Worm (Caenorhabditis elegans) whole organism, midembryonic: ENCODE data around the gene chil-2.

ENCODE experiments used
- T22C8.4 ChIP-seq: fragments of 200-800 bp; sonication (Bioruptor generic); IDR thresholded peaks from 2 replicates; pipeline ENCODE4 v1.3.6; 2022; ENCODE audit warnings: missing genetic modification characterization, missing compliant biosample characterization
- cog-1 ChIP-seq: sonication (generic microtip); optimal IDR thresholded peaks from 2 replicates; lab custom pipeline; 2016; ENCODE audit warnings: missing genetic modification characterization, missing compliant biosample characterization
- flt-1 ChIP-seq: fragments of 200-800 bp; sonication (Bioruptor generic); IDR thresholded peaks from 2 replicates; pipeline ENCODE4 v1.3.6; 2022; ENCODE audit warnings: missing genetic modification characterization, missing compliant biosample characterization
- klf-2 ChIP-seq: fragments of 200-800 bp; sonication (Bioruptor generic); conservative IDR thresholded peaks from 2 replicates; pipeline ENCODE4 v1.3.6; 2022; ENCODE audit warnings: missing genetic modification reagents, missing genetic modification characterization, missing compliant biosample characterization
- med-1 ChIP-seq: sonication (generic microtip); optimal IDR thresholded peaks from 2 replicates; lab custom pipeline; 2017; ENCODE audit warnings: missing genetic modification characterization, mild to moderate bottlenecking, missing compliant biosample characterization, antibody characterized with exemption, missing genetic modification reagents; ENCODE audit not compliant: insufficient read depth
- ref-1 ChIP-seq: fragments of 200-800 bp; sonication (Bioruptor generic); conservative IDR thresholded peaks from 2 replicates; pipeline ENCODE4 v1.3.6; 2022; ENCODE audit warnings: missing genetic modification reagents, missing genetic modification characterization, missing compliant biosample characterization
- tab-1 ChIP-seq: fragments of 200-800 bp; sonication (Bioruptor generic); IDR thresholded peaks from 2 replicates; pipeline ENCODE4 v1.3.6; 2022; ENCODE audit warnings: missing genetic modification characterization, missing compliant biosample characterization
- ztf-23 ChIP-seq: fragments of 200-800 bp; sonication (Bioruptor generic); IDR thresholded peaks from 2 replicates; pipeline ENCODE4 v1.3.6; 2022; ENCODE audit warnings: missing genetic modification reagents, missing genetic modification characterization, missing compliant biosample characterization
- ztf-29 ChIP-seq: fragments of 200-800 bp; sonication (Bioruptor generic); IDR thresholded peaks from 2 replicates; pipeline ENCODE4 v1.3.6; 2022; ENCODE audit warnings: missing genetic modification reagents, missing genetic modification characterization, missing compliant biosample characterization

Gene chil-2

DNA sequence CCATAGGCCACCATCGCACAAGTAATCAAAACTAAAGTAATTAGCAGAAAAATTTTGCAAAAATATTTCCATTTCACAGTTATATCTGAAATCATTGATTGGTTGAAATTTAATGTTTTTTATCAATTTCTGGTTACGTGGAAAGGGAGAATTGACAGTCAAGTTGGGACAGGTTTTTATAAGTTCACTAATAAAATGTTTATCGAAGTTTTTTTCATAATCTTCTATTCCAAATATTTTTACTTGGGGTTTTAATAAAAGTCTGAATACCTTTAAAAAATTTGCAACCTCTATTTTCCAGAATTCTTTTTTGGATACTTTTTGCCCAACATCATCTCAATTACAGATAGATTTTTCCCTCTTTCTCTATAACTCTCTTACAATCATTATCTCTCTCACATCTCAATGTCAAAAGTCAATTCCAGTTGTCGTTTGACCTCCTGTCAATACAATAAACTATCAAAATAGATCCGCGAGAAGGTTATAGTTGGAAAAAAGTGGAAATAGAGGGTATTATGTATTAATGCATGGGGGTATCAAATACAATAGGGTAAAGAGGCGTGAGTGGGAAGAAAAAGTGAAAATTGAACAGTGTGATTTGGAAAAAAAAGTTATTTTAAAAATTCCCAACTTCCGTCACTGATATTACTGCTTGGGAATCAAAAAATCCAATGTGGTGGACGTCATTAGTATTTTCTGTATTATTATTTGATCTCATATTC is at the start of gene chil-2, which contains the start of gene ctsa-3.2:
TSS of gene chil-2 (minus strand) at position 101 of the 722 bp plus-strand sequence.
TSS of gene ctsa-3.2 (plus strand) at position 672 of the 722 bp plus-strand sequence.
- no peak for TF ChIP-seq ztf-23 (GFP tag; lab: Robert Waterston, UW)
- TF ChIP-seq klf-2 (GFP tag; lab: Robert Waterston, UW) = no peak
- TF ChIP-seq T22C8.4 (GFP tag; lab: Robert Waterston, UW) = no peak
- no peak for TF ChIP-seq ref-1 (GFP tag; lab: Robert Waterston, UW)
- no peak for TF ChIP-seq tab-1 (GFP tag; lab: Robert Waterston, UW)
- TF ChIP-seq flt-1 (GFP tag; lab: Robert Waterston, UW) = no peak
- no peak for TF ChIP-seq cog-1 (tag; lab: Kevin White, UChicago)
- no peak for TF ChIP-seq med-1 (GFP tag; lab: Kevin White, UChicago)
- TF ChIP-seq ztf-29 (GFP tag; lab: Robert Waterston, UW) = no peak

DNA sequence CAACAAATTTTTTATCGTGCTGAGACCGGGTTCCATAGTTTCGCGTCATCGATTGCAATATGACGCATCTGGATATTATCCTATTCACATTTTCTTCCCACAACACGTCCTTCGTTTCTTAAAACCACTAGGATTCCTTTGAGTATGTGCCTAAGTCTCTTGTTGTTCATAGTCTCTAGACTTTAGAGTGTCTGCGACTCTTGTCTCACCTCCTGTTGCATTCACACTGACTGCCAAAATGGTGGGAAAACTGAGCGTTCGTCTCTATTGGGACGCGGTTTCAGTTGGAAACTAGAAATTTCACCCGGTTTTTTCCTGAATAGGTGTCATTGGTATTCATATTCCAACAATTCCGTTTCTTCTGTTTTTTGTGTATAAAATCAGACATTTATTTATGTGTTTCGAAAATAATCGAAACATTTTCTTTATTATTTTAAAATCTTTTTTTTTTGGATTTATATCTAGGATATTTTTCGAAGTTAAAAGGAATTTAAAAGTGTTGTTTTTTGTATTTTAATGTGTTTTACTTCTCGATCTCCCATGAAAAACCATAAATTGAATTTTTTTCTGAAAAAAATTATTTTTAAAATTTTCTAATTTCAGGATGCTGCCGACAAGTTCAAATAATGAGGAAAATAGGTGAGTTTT is 47.3 kb upstream of the chil-2 start, which contains the start of gene C05C10.2:
TSS of gene C05C10.2 (plus strand) at position 598 of the 648 bp plus-strand sequence.
- TF ChIP-seq cog-1 (tag; lab: Kevin White, UChicago) (no peak), flt-1 (GFP tag; lab: Robert Waterston, UW) (no peak)

DNA sequence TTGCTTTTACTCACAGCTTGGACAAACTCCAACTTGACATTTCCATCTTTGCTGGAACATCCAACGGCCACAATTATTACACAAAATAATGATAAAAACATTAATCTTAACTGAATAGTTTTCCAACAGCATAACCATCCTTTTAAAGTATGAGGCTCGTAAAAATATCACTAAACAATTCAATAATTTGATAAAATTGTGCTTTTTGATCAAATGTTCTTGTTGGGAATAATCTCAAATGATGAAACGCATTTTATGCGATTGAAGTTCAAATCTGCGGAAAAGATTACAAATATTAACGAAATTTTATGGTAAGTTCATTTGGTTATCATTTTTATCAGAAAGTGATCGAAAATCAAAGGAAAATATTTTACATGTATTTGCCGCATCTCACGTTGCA is 46.1 kb upstream of the chil-2 start, which contains the start of gene pho-10:
TSS of gene pho-10 (minus strand) at position 101 of the 400 bp plus-strand sequence.
- no peak for TF ChIP-seq cog-1 (tag; lab: Kevin White, UChicago)
- no peak for TF ChIP-seq med-1 (GFP tag; lab: Kevin White, UChicago)
- no peak for TF ChIP-seq ref-1 (GFP tag; lab: Robert Waterston, UW)
- TF ChIP-seq klf-2 (GFP tag; lab: Robert Waterston, UW) = no peak
- TF ChIP-seq flt-1 (GFP tag; lab: Robert Waterston, UW) = no peak
- TF ChIP-seq ztf-23 (GFP tag; lab: Robert Waterston, UW) = no peak
- TF ChIP-seq ztf-29 (GFP tag; lab: Robert Waterston, UW) = no peak
- no peak for TF ChIP-seq tab-1 (GFP tag; lab: Robert Waterston, UW)

DNA sequence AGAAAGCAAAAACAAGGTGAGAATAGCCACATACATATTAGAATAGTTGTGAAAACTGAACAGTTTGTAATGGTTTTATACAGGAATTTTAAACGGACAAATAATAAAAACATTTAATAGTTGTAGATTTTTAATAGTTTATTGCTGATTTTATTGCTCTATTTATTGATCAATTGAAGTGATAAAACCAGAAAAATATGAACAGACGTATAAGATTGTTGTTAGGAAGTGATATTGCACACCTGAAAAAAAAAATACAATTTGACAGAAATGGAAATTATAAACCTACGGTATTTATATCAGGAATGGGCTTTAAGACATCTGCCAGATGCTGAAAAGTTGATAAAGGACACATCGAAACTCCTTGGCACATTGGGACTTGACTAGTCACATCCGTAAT is 43.5 kb upstream of the chil-2 start, which contains the start of gene C05C10.8:
TSS of gene C05C10.8 (minus strand) at position 101 of the 400 bp plus-strand sequence.
- TF ChIP-seq ztf-29 (GFP tag; lab: Robert Waterston, UW) (no peak), klf-2 (GFP tag; lab: Robert Waterston, UW) (no peak), ztf-23 (GFP tag; lab: Robert Waterston, UW) (no peak), cog-1 (tag; lab: Kevin White, UChicago) (no peak), flt-1 (GFP tag; lab: Robert Waterston, UW) (no peak), med-1 (GFP tag; lab: Kevin White, UChicago) (no peak), T22C8.4 (GFP tag; lab: Robert Waterston, UW) (no peak), ref-1 (GFP tag; lab: Robert Waterston, UW) (no peak)

DNA sequence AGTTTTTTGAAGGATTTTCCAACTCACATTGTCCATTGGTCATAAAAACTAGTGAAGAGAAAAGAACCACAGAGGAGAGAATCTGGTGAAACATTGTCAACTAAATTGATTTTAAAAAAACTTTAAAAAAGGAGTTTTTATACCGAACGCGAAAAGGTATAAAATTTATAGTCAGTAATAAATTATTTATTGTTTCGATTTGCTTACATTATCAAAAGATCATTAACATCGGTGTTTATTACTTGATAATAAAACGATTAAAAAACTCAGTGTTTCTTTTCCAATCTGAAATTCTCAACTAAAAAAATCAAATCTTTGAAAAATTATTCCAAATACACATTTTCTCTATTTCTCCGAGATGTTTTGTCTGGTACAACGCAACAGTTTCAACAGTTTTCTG is 41.8 kb upstream of the chil-2 start, which contains the start of gene F26C11.4:
TSS of gene F26C11.4 (minus strand) at position 101 of the 400 bp plus-strand sequence.
- TF ChIP-seq ztf-23 (GFP tag; lab: Robert Waterston, UW) (no peak), T22C8.4 (GFP tag; lab: Robert Waterston, UW) (no peak), med-1 (GFP tag; lab: Kevin White, UChicago) (no peak), ztf-29 (GFP tag; lab: Robert Waterston, UW) (no peak), tab-1 (GFP tag; lab: Robert Waterston, UW) (no peak), cog-1 (tag; lab: Kevin White, UChicago) (no peak), ref-1 (GFP tag; lab: Robert Waterston, UW) (no peak), flt-1 (GFP tag; lab: Robert Waterston, UW) (no peak), klf-2 (GFP tag; lab: Robert Waterston, UW) (no peak)

DNA sequence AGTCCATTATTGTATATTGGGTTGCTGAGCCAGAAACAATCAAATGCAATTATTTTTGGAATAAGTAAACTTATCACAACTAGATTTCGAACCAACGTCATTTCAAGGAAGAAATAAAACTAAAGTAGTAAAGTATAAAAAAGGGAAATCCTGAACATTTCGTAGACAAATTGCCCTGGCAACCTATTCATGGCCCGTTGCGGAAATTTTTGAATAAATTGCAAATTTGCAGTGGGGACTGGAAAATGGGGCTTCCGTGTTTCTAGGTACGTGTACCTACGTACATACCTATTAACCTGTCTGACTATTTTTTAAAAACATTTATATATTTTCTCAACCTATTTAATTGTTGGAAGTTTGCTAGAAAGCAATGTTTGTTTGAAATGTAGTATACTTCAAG is 40.6 kb upstream of the chil-2 start, which contains the start of gene F26C11.3:
TSS of gene F26C11.3 (minus strand) at position 101 of the 400 bp plus-strand sequence.
- no peak for TF ChIP-seq ztf-29 (GFP tag; lab: Robert Waterston, UW)
- TF ChIP-seq cog-1 (tag; lab: Kevin White, UChicago) = no peak
- no peak for TF ChIP-seq tab-1 (GFP tag; lab: Robert Waterston, UW)
- no peak for TF ChIP-seq med-1 (GFP tag; lab: Kevin White, UChicago)
- TF ChIP-seq klf-2 (GFP tag; lab: Robert Waterston, UW) = no peak
- no peak for TF ChIP-seq ztf-23 (GFP tag; lab: Robert Waterston, UW)
- no peak for TF ChIP-seq flt-1 (GFP tag; lab: Robert Waterston, UW)
- TF ChIP-seq ref-1 (GFP tag; lab: Robert Waterston, UW) = no peak
- TF ChIP-seq T22C8.4 (GFP tag; lab: Robert Waterston, UW) = no peak

DNA sequence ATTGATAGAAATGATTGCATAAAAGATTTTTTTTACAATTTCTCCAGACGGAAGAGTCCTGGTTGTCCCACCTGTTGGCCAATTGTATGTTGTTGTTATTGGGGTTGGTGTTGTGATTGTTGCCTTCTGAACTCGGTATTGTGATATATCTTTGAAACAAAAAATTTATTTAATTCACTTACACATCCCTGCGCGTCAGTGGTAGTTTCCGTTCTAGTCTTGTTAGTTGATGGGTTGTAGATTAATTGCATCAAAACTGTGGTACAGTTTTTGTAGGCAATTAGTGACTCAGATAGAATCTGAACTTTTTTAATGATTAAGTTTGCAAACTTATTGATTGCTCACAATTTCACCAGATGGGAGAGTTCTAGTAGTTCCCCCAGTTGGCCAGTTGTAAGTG is 30.1 kb upstream of the chil-2 start:
- TF ChIP-seq ref-1 (GFP tag; lab: Robert Waterston, UW) (no peak), flt-1 (GFP tag; lab: Robert Waterston, UW) (no peak), klf-2 (GFP tag; lab: Robert Waterston, UW) (no peak), med-1 (GFP tag; lab: Kevin White, UChicago) (no peak), T22C8.4 (GFP tag; lab: Robert Waterston, UW) (no peak), ztf-29 (GFP tag; lab: Robert Waterston, UW) (no peak), tab-1 (GFP tag; lab: Robert Waterston, UW) (no peak), cog-1 (tag; lab: Kevin White, UChicago) (no peak)

DNA sequence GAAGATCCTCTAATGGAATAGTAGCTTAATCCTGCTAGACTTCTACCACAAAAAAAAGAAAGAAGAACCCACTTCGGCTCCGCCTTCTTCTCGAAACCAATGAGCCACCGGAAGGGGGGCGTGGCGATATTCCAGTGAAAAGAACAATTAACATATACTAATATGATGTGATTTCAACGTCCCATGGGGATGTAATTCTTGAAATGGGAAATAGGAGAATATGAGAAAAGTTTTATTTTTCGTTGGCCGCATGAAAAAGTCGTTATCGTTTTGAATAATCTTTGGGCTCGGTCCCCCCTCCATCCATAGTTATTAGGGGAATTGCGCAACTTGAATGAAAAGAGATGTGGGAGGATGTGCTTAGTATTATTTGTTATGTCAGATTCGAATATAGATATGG is 25.9 kb upstream of the chil-2 start, which contains the start of gene unc-4:
TSS of gene unc-4 (minus strand) at position 101 of the 400 bp plus-strand sequence.
- no peak for TF ChIP-seq T22C8.4 (GFP tag; lab: Robert Waterston, UW)
- TF ChIP-seq klf-2 (GFP tag; lab: Robert Waterston, UW) = no peak
- no peak for TF ChIP-seq ref-1 (GFP tag; lab: Robert Waterston, UW)
- no peak for TF ChIP-seq flt-1 (GFP tag; lab: Robert Waterston, UW)
- TF ChIP-seq med-1 (GFP tag; lab: Kevin White, UChicago) = no peak
- TF ChIP-seq tab-1 (GFP tag; lab: Robert Waterston, UW) = no peak
- TF ChIP-seq ztf-23 (GFP tag; lab: Robert Waterston, UW) = no peak
- TF ChIP-seq cog-1 (tag; lab: Kevin White, UChicago) = no peak
- no peak for TF ChIP-seq ztf-29 (GFP tag; lab: Robert Waterston, UW)
